Fruit fly (Drosophila melanogaster) whole organism, embryonic: ENCODE data around the gene CG15891.
A peak's percentile ranks its signal among the peaks of the same experiment; 100 is the strongest.

Experiments used
- Adf1 ChIP-seq: fragments of 200-800 bp; sonication (Bioruptor generic); IDR thresholded peaks from 2 replicates; pipeline ENCODE4 v1.3.6; 2022; ENCODE audit warnings: missing biosample characterization, missing genetic modification characterization
- Aef1 ChIP-seq: fragments of 200-800 bp; sonication (Bioruptor generic); IDR thresholded peaks from 3 replicates; pipeline ENCODE4 v1.3.6; 2022; ENCODE audit warnings: missing biosample characterization, missing genetic modification characterization
- CG12155 ChIP-seq: fragments of 200-800 bp; sonication (Bioruptor generic); optimal IDR thresholded peaks from 3 replicates; lab custom pipeline; 2016; ENCODE audit warnings: missing biosample characterization, missing genetic modification characterization
- CG12236 ChIP-seq: fragments of 200-800 bp; sonication (Bioruptor generic); optimal IDR thresholded peaks from 2 replicates; lab custom pipeline; 2016; ENCODE audit warnings: missing biosample characterization, missing genetic modification characterization
- CG12659 ChIP-seq: fragments of 200-800 bp; sonication (Bioruptor generic); optimal IDR thresholded peaks from 3 replicates; lab custom pipeline; 2017; ENCODE audit warnings: mild to moderate bottlenecking, missing biosample characterization, missing genetic modification reagents, missing genetic modification characterization
- CG14014 ChIP-seq: fragments of 200-800 bp; sonication (Bioruptor generic); IDR thresholded peaks from 2 replicates; pipeline ENCODE4 v1.3.6; 2022; ENCODE audit warnings: missing biosample characterization, missing genetic modification characterization
- CG14050 ChIP-seq: fragments of 200-800 bp; sonication (Bioruptor generic); IDR thresholded peaks from 3 replicates; pipeline ENCODE4 v1.3.6; 2022; ENCODE audit warnings: missing biosample characterization, missing genetic modification characterization
- CG14441 ChIP-seq: fragments of 200-800 bp; sonication (Bioruptor generic); IDR thresholded peaks from 2 replicates; pipeline ENCODE4 v1.3.6; 2022; ENCODE audit warnings: missing biosample characterization, missing genetic modification characterization
- CG14710 ChIP-seq: fragments of 200-800 bp; sonication (Bioruptor generic); optimal IDR thresholded peaks from 3 replicates; lab custom pipeline; 2019; ENCODE audit warnings: missing biosample characterization, mild to moderate bottlenecking, missing genetic modification characterization, moderate library complexity
- CG14860 ChIP-seq: fragments of 200-800 bp; sonication (Bioruptor generic); IDR thresholded peaks from 3 replicates; pipeline ENCODE4 v1.3.6; 2022; ENCODE audit warnings: missing biosample characterization, missing genetic modification characterization; ENCODE audit not compliant: partially characterized antibody
- CG16779 ChIP-seq: fragments of 200-800 bp; sonication (Bioruptor generic); IDR thresholded peaks from 2 replicates; pipeline ENCODE4 v1.3.6; 2022; ENCODE audit warnings: missing biosample characterization, missing genetic modification characterization
- CG18599 ChIP-seq: fragments of 200-800 bp; sonication (Bioruptor generic); optimal IDR thresholded peaks from 3 replicates; lab custom pipeline; 2017; ENCODE audit warnings: missing biosample characterization, missing genetic modification characterization, mild to moderate bottlenecking, moderate library complexity, missing genetic modification reagents
- CG2116 ChIP-seq: fragments of 200-800 bp; sonication (Bioruptor generic); optimal IDR thresholded peaks from 3 replicates; lab custom pipeline; 2018; ENCODE audit warnings: missing biosample characterization, mild to moderate bottlenecking, missing genetic modification characterization
- CG2678 ChIP-seq: fragments of 200-800 bp; sonication (Bioruptor generic); optimal IDR thresholded peaks from 3 replicates; lab custom pipeline; 2019; ENCODE audit warnings: missing biosample characterization, mild to moderate bottlenecking, missing genetic modification characterization, moderate library complexity
- CG2712 ChIP-seq: fragments of 200-800 bp; optimal IDR thresholded peaks from 3 replicates; lab custom pipeline; 2019; ENCODE audit warnings: missing biosample characterization, mild to moderate bottlenecking, missing genetic modification characterization, moderate library complexity
- CG31441 ChIP-seq: fragments of 200-800 bp; sonication (Bioruptor generic); IDR thresholded peaks from 2 replicates; pipeline ENCODE4 v1.3.6; 2022; ENCODE audit warnings: missing biosample characterization, missing genetic modification characterization
- CG33213 ChIP-seq: fragments of 200-800 bp; sonication (Bioruptor generic); optimal IDR thresholded peaks from 3 replicates; lab custom pipeline; 2016; ENCODE audit warnings: missing biosample characterization, missing genetic modification characterization
- CG4328 ChIP-seq: fragments of 200-800 bp; sonication (Bioruptor generic); optimal IDR thresholded peaks from 3 replicates; lab custom pipeline; 2017; ENCODE audit warnings: missing biosample characterization, missing genetic modification reagents, missing genetic modification characterization
- CG6175 ChIP-seq: fragments of 200-800 bp; sonication (Bioruptor generic); IDR thresholded peaks from 3 replicates; pipeline ENCODE4 v1.3.6; 2022; ENCODE audit warnings: missing biosample characterization, missing genetic modification characterization
- CG6765 ChIP-seq: fragments of 200-800 bp; sonication (Bioruptor generic); optimal IDR thresholded peaks from 3 replicates; lab custom pipeline; 2017; ENCODE audit warnings: missing biosample characterization, mild to moderate bottlenecking, missing genetic modification characterization
- CG7928 ChIP-seq: fragments of 200-800 bp; sonication (Bioruptor generic); optimal IDR thresholded peaks from 2 replicates; lab custom pipeline; 2017; ENCODE audit warnings: missing biosample characterization, mild to moderate bottlenecking, missing genetic modification characterization
- Camta ChIP-seq: fragments of 200-800 bp; sonication (Bioruptor generic); optimal IDR thresholded peaks from 2 replicates; lab custom pipeline; 2016; ENCODE audit warnings: missing biosample characterization, missing genetic modification characterization
- GATAe ChIP-seq: fragments of 200-800 bp; sonication (Bioruptor generic); conservative IDR thresholded peaks from 2 replicates; pipeline ENCODE4 v1.3.6; 2022; ENCODE audit warnings: missing biosample characterization, missing genetic modification characterization
- Gug ChIP-seq: fragments of 200-800 bp; sonication (Bioruptor generic); IDR thresholded peaks from 4 replicates; pipeline ENCODE4 v1.3.6; 2022; ENCODE audit warnings: missing biosample characterization, missing genetic modification characterization
- H15 ChIP-seq: fragments of 200-800 bp; sonication (Bioruptor generic); IDR thresholded peaks from 3 replicates; pipeline ENCODE4 v1.3.6; 2022; ENCODE audit warnings: missing biosample characterization, missing genetic modification characterization
- HLHmδ ChIP-seq: fragments of 200-800 bp; sonication (Bioruptor generic); optimal IDR thresholded peaks from 2 replicates; lab custom pipeline; 2018; ENCODE audit warnings: missing biosample characterization, mild to moderate bottlenecking, missing genetic modification characterization, moderate library complexity
- HmgZ ChIP-seq: fragments of 200-800 bp; sonication (Bioruptor generic); optimal IDR thresholded peaks from 2 replicates; lab custom pipeline; 2018; ENCODE audit warnings: missing biosample characterization, mild to moderate bottlenecking, missing genetic modification characterization
- Hmr ChIP-seq: fragments of 200-800 bp; sonication (Bioruptor generic); optimal IDR thresholded peaks from 3 replicates; lab custom pipeline; 2017; ENCODE audit warnings: mild to moderate bottlenecking, missing biosample characterization, missing genetic modification reagents, missing genetic modification characterization
- Kr ChIP-seq: fragments of 200-800 bp; sonication (Bioruptor generic); optimal IDR thresholded peaks from 2 replicates; lab custom pipeline; 2017; ENCODE audit warnings: missing biosample characterization, mild to moderate bottlenecking, missing genetic modification characterization
- Mrtf ChIP-seq: fragments of 200-800 bp; sonication (Bioruptor generic); IDR thresholded peaks from 3 replicates; pipeline ENCODE4 v1.3.6; 2022; ENCODE audit warnings: missing biosample characterization, missing genetic modification characterization
- Sry-β ChIP-seq: fragments of 200-800 bp; sonication (Bioruptor generic); optimal IDR thresholded peaks from 2 replicates; lab custom pipeline; 2018; ENCODE audit warnings: missing biosample characterization, mild to moderate bottlenecking, missing genetic modification characterization, moderate library complexity
- Ssrp ChIP-seq: fragments of 200-800 bp; sonication (Bioruptor generic); optimal IDR thresholded peaks from 2 replicates; lab custom pipeline; 2018; ENCODE audit warnings: missing biosample characterization, mild to moderate bottlenecking, missing genetic modification characterization, moderate library complexity
- TFAM ChIP-seq: fragments of 200-800 bp; sonication (Bioruptor generic); optimal IDR thresholded peaks from 2 replicates; lab custom pipeline; 2017; ENCODE audit warnings: missing biosample characterization, missing genetic modification characterization, inconsistent platforms
- al ChIP-seq: fragments of 200-800 bp; sonication (Bioruptor generic); IDR thresholded peaks from 2 replicates; pipeline ENCODE4 v1.3.6; 2022; ENCODE audit warnings: missing biosample characterization, missing genetic modification characterization
- ara ChIP-seq: fragments of 200-800 bp; sonication (Bioruptor generic); IDR thresholded peaks from 2 replicates; pipeline ENCODE4 v1.3.6; 2022; ENCODE audit warnings: missing biosample characterization, missing genetic modification characterization
- br ChIP-seq: fragments of >200 bp; optimal IDR thresholded peaks from 2 replicates; lab custom pipeline; 2017
- chinmo ChIP-seq: fragments of 200-800 bp; sonication (Bioruptor generic); IDR thresholded peaks from 4 replicates; pipeline ENCODE4 v1.3.6; 2022; ENCODE audit warnings: missing biosample characterization, missing genetic modification characterization; ENCODE audit not compliant: partially characterized antibody
- dimm ChIP-seq: fragments of 200-800 bp; sonication (Bioruptor generic); IDR thresholded peaks from 2 replicates; pipeline ENCODE4 v1.3.6; 2022; ENCODE audit warnings: missing biosample characterization, missing genetic modification characterization
- hkb ChIP-seq, 2 experiments: fragments of 200-800 bp in 1 of 2; fragments of >200 bp in 1 of 2; sonication (Bioruptor generic) in 1 of 2; IDR thresholded peaks in 1 of 2; optimal IDR thresholded peaks in 1 of 2; 2 replicates each; pipeline versions ENCODE4 v1.3.6 to Lab custom; 2017 to 2022; ENCODE audit warnings: missing biosample characterization in 1 of 2, missing genetic modification characterization in 1 of 2
- inv ChIP-seq: fragments of 200-800 bp; sonication (Bioruptor generic); IDR thresholded peaks from 2 replicates; pipeline ENCODE4 v1.3.6; 2022; ENCODE audit warnings: missing biosample characterization, missing genetic modification characterization; ENCODE audit not compliant: partially characterized antibody
- luna ChIP-seq: fragments of 200-800 bp; sonication (Bioruptor generic); optimal IDR thresholded peaks from 2 replicates; lab custom pipeline; 2016; ENCODE audit warnings: missing biosample characterization, missing genetic modification characterization
- nau ChIP-seq: fragments of 200-800 bp; sonication (Bioruptor generic); optimal IDR thresholded peaks from 3 replicates; lab custom pipeline; 2017; ENCODE audit warnings: missing biosample characterization, mild to moderate bottlenecking, missing genetic modification characterization, missing genetic modification reagents
- org-1 ChIP-seq: fragments of 200-800 bp; sonication (Bioruptor generic); optimal IDR thresholded peaks from 2 replicates; lab custom pipeline; 2017; ENCODE audit warnings: missing biosample characterization, missing genetic modification characterization
- sc ChIP-seq, 3 experiments: fragments of >200 bp in 2 of 3; fragments of 200-800 bp in 1 of 3; sonication (Bioruptor generic) in 1 of 3; optimal IDR thresholded peaks; 2 replicates in 2 of 3; 3 replicates in 1 of 3; lab custom pipeline; 2017; ENCODE audit warnings: mild to moderate bottlenecking in 1 of 3, missing biosample characterization in 1 of 3, missing genetic modification characterization in 1 of 3, missing genetic modification reagents in 1 of 3
- sima ChIP-seq: fragments of 200-800 bp; sonication (Bioruptor generic); optimal IDR thresholded peaks from 2 replicates; lab custom pipeline; 2016; ENCODE audit warnings: missing biosample characterization, missing genetic modification characterization
- sug ChIP-seq: fragments of 200-800 bp; optimal IDR thresholded peaks from 2 replicates; lab custom pipeline; 2019; ENCODE audit warnings: missing biosample characterization, mild to moderate bottlenecking, missing genetic modification characterization, moderate library complexity
- tin ChIP-seq: fragments of 200-800 bp; sonication (Bioruptor generic); optimal IDR thresholded peaks from 3 replicates; lab custom pipeline; 2016; ENCODE audit warnings: missing biosample characterization, missing genetic modification characterization
- zen ChIP-seq: fragments of 200-800 bp; sonication (Bioruptor generic); optimal IDR thresholded peaks from 3 replicates; lab custom pipeline; 2018; ENCODE audit warnings: missing biosample characterization, mild to moderate bottlenecking, missing genetic modification characterization, moderate library complexity
- zfh1 ChIP-seq: fragments of 200-800 bp; sonication (Bioruptor generic); IDR thresholded peaks from 3 replicates; pipeline ENCODE4 v1.3.6; 2022; ENCODE audit warnings: missing biosample characterization, missing genetic modification characterization

Gene CG15891

dm6 chrX:6340593-6341068 is 45.5 kb upstream of the CG15891 start (continued):
- TF ChIP-seq CG14014, result peak; percentile 31; the same call in 1 of the 2 replicates
- TF ChIP-seq zen, result no peak
- peak; percentile 44 for TF ChIP-seq tin
- no peak for TF ChIP-seq CG16779 (GFP tag; lab: Robert Waterston, UW)
- TF ChIP-seq H15 (GFP tag; lab: Robert Waterston, UW), result peak; percentile 55; the same call in 1 of the 3 replicates
- peak; percentile 39; the same call in 1 of the 2 replicates for TF ChIP-seq CG14441
- TF ChIP-seq Camta (GFP tag; lab: Kevin White, UChicago), result no peak
- TF ChIP-seq ara (GFP tag; lab: Robert Waterston, UW), result no peak
- TF ChIP-seq nau (GFP tag; lab: Kevin White, UChicago), result peak; percentile 81
- TF ChIP-seq hkb (optimal IDR thresholded peaks at IDR 0.05; lab: Kevin White, UChicago), result no peak
- TF ChIP-seq hkb (GFP tag; IDR thresholded peaks at IDR 0.05; lab: Robert Waterston, UW), result peak; percentile 64; the same call in 1 of the 2 replicates
- TF ChIP-seq Hmr (GFP tag; lab: Kevin White, UChicago), result peak; percentile 87
- TF ChIP-seq CG6765 (GFP tag; lab: Kevin White, UChicago), result peak; percentile 72
- TF ChIP-seq GATAe (GFP tag; lab: Robert Waterston, UW), result no peak
- TF ChIP-seq al, result peak; percentile 57
- peak; percentile 46; the same call in 1 of the 3 replicates for TF ChIP-seq Mrtf
- TF ChIP-seq inv (GFP tag; lab: Robert Waterston, UW), result no peak
- TF ChIP-seq CG14860 (GFP tag; lab: Robert Waterston, UW), result no peak
- TF ChIP-seq CG31441, result peak; percentile 80
- 0 out of 3 replicates have a peak, but pooled peaks have one; percentile 38 for TF ChIP-seq zfh1 (GFP tag; lab: Robert Waterston, UW)
- peak; percentile 82 for TF ChIP-seq CG4328 (GFP tag; lab: Kevin White, UChicago)
- TF ChIP-seq Ssrp (tag; lab: Kevin White, UChicago), result peak; percentile 71
- TF ChIP-seq CG14050 (GFP tag; lab: Robert Waterston, UW), result peak; percentile 24; the same call in 1 of the 3 replicates
- TF ChIP-seq CG12659, result peak; percentile 87
- no peak for TF ChIP-seq TFAM (GFP tag; lab: Kevin White, UChicago)
- TF ChIP-seq HLHmδ (GFP tag; lab: Kevin White, UChicago), result no peak
- TF ChIP-seq dimm (GFP tag; lab: Robert Waterston, UW), result 0 out of 2 replicates have a peak, but pooled peaks have one; percentile 16
- TF ChIP-seq Kr (GFP tag; lab: Kevin White, UChicago), result no peak
- peak; percentile 43 for TF ChIP-seq CG12155
- no peak for TF ChIP-seq sc (optimal IDR thresholded peaks at IDR 0.05; lab: Kevin White, UChicago)
- TF ChIP-seq sc (GFP tag; optimal IDR thresholded peaks at IDR 0.05; lab: Kevin White, UChicago), result peak; percentile 54
- peak; percentile 66 for TF ChIP-seq CG14710 (tag; lab: Kevin White, UChicago)
- TF ChIP-seq HmgZ, result peak; percentile 73
- TF ChIP-seq CG2712 (tag; lab: Kevin White, UChicago), result peak; percentile 84
- TF ChIP-seq CG7928 (GFP tag; lab: Kevin White, UChicago), result peak; percentile 53
- TF ChIP-seq br, result no peak
- TF ChIP-seq CG6175 (GFP tag; lab: Robert Waterston, UW), result no peak
- TF ChIP-seq CG18599 (GFP tag; lab: Kevin White, UChicago), result peak; percentile 84
- TF ChIP-seq sug, result peak; percentile 72
- TF ChIP-seq Sry-β (GFP tag; lab: Kevin White, UChicago), result no peak
- peak; percentile 40; the same call in 1 of the 3 replicates for TF ChIP-seq Aef1 (GFP tag; lab: Robert Waterston, UW)
- TF ChIP-seq chinmo, result no peak
- no peak for TF ChIP-seq luna (GFP tag; lab: Kevin White, UChicago)
- peak; percentile 33 for TF ChIP-seq CG2116
- TF ChIP-seq CG2678, result peak; percentile 93
- no peak for TF ChIP-seq Adf1 (GFP tag; lab: Robert Waterston, UW)
- peak; percentile 35; the same call in 1 of the 4 replicates for TF ChIP-seq Gug (GFP tag; lab: Robert Waterston, UW)
- TF ChIP-seq CG12236 (GFP tag; lab: Kevin White, UChicago), result no peak
- no peak for TF ChIP-seq sima (GFP tag; lab: Kevin White, UChicago)
- peak; percentile 82 for TF ChIP-seq org-1 (GFP tag; lab: Kevin White, UChicago)
- no peak for TF ChIP-seq CG33213 (GFP tag; lab: Kevin White, UChicago)
